Worm (Caenorhabditis elegans): ENCODE measurements around the gene unc-62.

unc-62 gene

ce11 chrV:4550459-4550858 is 53.2 kb downstream of the unc-62 start (continued):
- TF ChIP-seq alr-1 (tag; optimal IDR thresholded peaks at IDR 0.05; ENCODE audit: borderline replicate concordance): no peak
- TF ChIP-seq pqm-1 (tag; optimal IDR thresholded peaks at IDR 0.05): no peak
- peak; percentile 23 to 55 for TF ChIP-seq lsy-2 (tag; optimal IDR thresholded peaks at IDR 0.05)
- TF ChIP-seq nhr-77 (tag; optimal IDR thresholded peaks at IDR 0.05): no peak
- TF ChIP-seq ets-5 (GFP tag; IDR thresholded peaks at IDR 0.05): no peak
- no peak for TF ChIP-seq C16A3.4 (tag; optimal IDR thresholded peaks at IDR 0.05)
- peak; percentile 39 for TF ChIP-seq skn-1 (tag; optimal IDR thresholded peaks at IDR 0.05)
- no peak for TF ChIP-seq ceh-8 (GFP tag; optimal IDR thresholded peaks at IDR 0.05)
- peak; percentile 72 for TF ChIP-seq nhr-20 (tag; optimal IDR thresholded peaks at IDR 0.05)
- no peak for TF ChIP-seq efl-3 (GFP tag; optimal IDR thresholded peaks at IDR 0.05)
- peak in 1 of 3 experiments; percentile 13 for TF ChIP-seq ceh-82 (tag; optimal IDR thresholded peaks at IDR 0.05)
- no peak for TF ChIP-seq nhr-84 (tag; optimal IDR thresholded peaks at IDR 0.05)
- no peak for TF ChIP-seq nhr-11 (tag; optimal IDR thresholded peaks at IDR 0.05)
- no peak for TF ChIP-seq ama-1 (optimal IDR thresholded peaks at IDR 0.05)
- no peak for TF ChIP-seq aly-2 (tag; optimal IDR thresholded peaks at IDR 0.05)
- no peak for TF ChIP-seq zag-1 (tag; optimal IDR thresholded peaks at IDR 0.05)
- TF ChIP-seq pax-3 (tag; optimal IDR thresholded peaks at IDR 0.05): no peak
- TF ChIP-seq vab-15 (tag; optimal IDR thresholded peaks at IDR 0.05): no peak
- TF ChIP-seq unc-86 (tag; optimal IDR thresholded peaks at IDR 0.05): no peak
- no peak for TF ChIP-seq fkh-10 (GFP tag; optimal IDR thresholded peaks at IDR 0.05)
- no peak for TF ChIP-seq C34B4.2 (tag; optimal IDR thresholded peaks at IDR 0.05)
- TF ChIP-seq nhr-85 (tag): peak; percentile 90
- TF ChIP-seq lin-35 (GFP tag; optimal IDR thresholded peaks at IDR 0.05): peak; percentile 12 to 46
- no peak for TF ChIP-seq nhr-19 (GFP tag; conservative IDR thresholded peaks at IDR 0.05)
- TF ChIP-seq nhr-71 (tag; optimal IDR thresholded peaks at IDR 0.05): peak; percentile 66
- TF ChIP-seq dsc-1 (tag; optimal IDR thresholded peaks at IDR 0.05): no peak
- peak; percentile 27 for TF ChIP-seq nhr-47 (tag; optimal IDR thresholded peaks at IDR 0.05)
- no peak for TF ChIP-seq unc-30 (tag; optimal IDR thresholded peaks at IDR 0.05)
- no peak for TF ChIP-seq ces-1 (GFP tag; optimal IDR thresholded peaks at IDR 0.05)
- TF ChIP-seq blmp-1 (tag; optimal IDR thresholded peaks at IDR 0.05): peak; percentile 41
- peak in 1 of 3 experiments; percentile 11 for TF ChIP-seq dpl-1 (GFP tag; optimal IDR thresholded peaks at IDR 0.05)
- TF ChIP-seq unc-62 (GFP tag; optimal IDR thresholded peaks at IDR 0.05): no peak
- TF ChIP-seq lin-15B (tag; optimal IDR thresholded peaks at IDR 0.05): no peak
- no peak for TF ChIP-seq Y116A8C.19 (tag; optimal IDR thresholded peaks at IDR 0.05; ENCODE audit: borderline replicate concordance)
- TF ChIP-seq hlh-17 (GFP tag; optimal IDR thresholded peaks at IDR 0.05; ENCODE audit: borderline replicate concordance): no peak
- TF ChIP-seq F16B12.6 (tag; optimal IDR thresholded peaks at IDR 0.05): no peak
- TF ChIP-seq mep-1 (tag; optimal IDR thresholded peaks at IDR 0.05): peak; percentile 32
- no peak for TF ChIP-seq ztf-11 (tag; optimal IDR thresholded peaks at IDR 0.05)
- no peak for TF ChIP-seq lin-13 (GFP tag; optimal IDR thresholded peaks at IDR 0.05)
- no peak for TF ChIP-seq fkh-8 (tag; optimal IDR thresholded peaks at IDR 0.05)
- TF ChIP-seq ceh-88 (GFP tag; IDR thresholded peaks at IDR 0.05): no peak
- TF ChIP-seq elt-2 (tag; optimal IDR thresholded peaks at IDR 0.05): no peak
- no peak for TF ChIP-seq snpc-4 (tag; optimal IDR thresholded peaks at IDR 0.05)
- TF ChIP-seq hpl-2 (GFP tag; optimal IDR thresholded peaks at IDR 0.05): no peak
- no peak for TF ChIP-seq ztf-4 (tag; optimal IDR thresholded peaks at IDR 0.05)
- no peak for TF ChIP-seq aha-1 (tag; optimal IDR thresholded peaks at IDR 0.05)
- TF ChIP-seq nhr-12 (tag; optimal IDR thresholded peaks at IDR 0.05): no peak
- TF ChIP-seq egl-13 (tag; optimal IDR thresholded peaks at IDR 0.05): no peak
- no peak for TF ChIP-seq unc-130 (tag; optimal IDR thresholded peaks at IDR 0.05)
- no peak for TF ChIP-seq swsn-7 (tag; optimal IDR thresholded peaks at IDR 0.05)
- TF ChIP-seq zip-4 (GFP tag; optimal IDR thresholded peaks at IDR 0.05): no peak
- TF ChIP-seq hlh-4 (tag; optimal IDR thresholded peaks at IDR 0.05): no peak
- TF ChIP-seq nhr-28 (tag; optimal IDR thresholded peaks at IDR 0.05): no peak
- no peak for TF ChIP-seq sup-37 (GFP tag; optimal IDR thresholded peaks at IDR 0.05)
- TF ChIP-seq ceh-90 (tag; optimal IDR thresholded peaks at IDR 0.05): no peak
